Fruit fly (Drosophila melanogaster) whole organism, adult: Measurements from ENCODE around the gene Cpr66Cb.

Experiments
- CG11617 ChIP-seq: fragments of 200-800 bp; sonication (Bioruptor generic); optimal IDR thresholded peaks from 2 replicates; lab custom pipeline; 2017; ENCODE audit warnings: mild to moderate bottlenecking, missing biosample characterization, missing genetic modification reagents, missing genetic modification characterization
- CG14711 ChIP-seq: fragments of 200-800 bp; sonication (Bioruptor generic); optimal IDR thresholded peaks from 2 replicates; lab custom pipeline; 2018; ENCODE audit warnings: missing biosample characterization, mild to moderate bottlenecking, missing genetic modification characterization, moderate library complexity
- CG1620 ChIP-seq: fragments of 200-800 bp; sonication (Bioruptor generic); optimal IDR thresholded peaks from 2 replicates; lab custom pipeline; 2016; ENCODE audit warnings: missing biosample characterization, missing genetic modification characterization
- CG5204 ChIP-seq: fragments of 200-800 bp; sonication (Bioruptor generic); optimal IDR thresholded peaks from 2 replicates; lab custom pipeline; 2016; ENCODE audit warnings: missing biosample characterization, missing genetic modification characterization
- CG7045 ChIP-seq: fragments of 200-800 bp; sonication (Bioruptor generic); optimal IDR thresholded peaks from 2 replicates; lab custom pipeline; 2017; ENCODE audit warnings: missing biosample characterization, mild to moderate bottlenecking, missing genetic modification characterization
- CG7101 ChIP-seq: fragments of 200-800 bp; sonication (Bioruptor generic); optimal IDR thresholded peaks from 2 replicates; lab custom pipeline; 2018; ENCODE audit warnings: missing biosample characterization, mild to moderate bottlenecking, missing genetic modification characterization, moderate library complexity
- Clk ChIP-seq: fragments of 200-800 bp; sonication (Bioruptor generic); optimal IDR thresholded peaks from 2 replicates; lab custom pipeline; 2017; ENCODE audit warnings: missing biosample characterization, missing genetic modification characterization
- Crg-1 ChIP-seq: fragments of 200-800 bp; sonication (Bioruptor generic); optimal IDR thresholded peaks from 2 replicates; lab custom pipeline; 2016; ENCODE audit warnings: missing biosample characterization, missing genetic modification characterization
- cnc ChIP-seq, 2 experiments: fragments of >200 bp; optimal IDR thresholded peaks; 2 replicates each; lab custom pipeline; 2017
- kay ChIP-seq: fragments of 200-800 bp; sonication (Bioruptor generic); peaks from one replicate; lab custom pipeline; 2016; ENCODE audit warnings: missing biosample characterization, missing genetic modification characterization, borderline replicate concordance
- pad ChIP-seq: fragments of 200-800 bp; sonication (Bioruptor generic); optimal IDR thresholded peaks from 3 replicates; lab custom pipeline; 2017; ENCODE audit warnings: missing biosample characterization, missing genetic modification characterization, mild to moderate bottlenecking, moderate library complexity, missing genetic modification reagents
- tj ChIP-seq: fragments of 200-800 bp; sonication (Bioruptor generic); optimal IDR thresholded peaks from 3 replicates; lab custom pipeline; 2017; ENCODE audit warnings: missing biosample characterization, mild to moderate bottlenecking, missing genetic modification characterization, moderate library complexity

DNA sequence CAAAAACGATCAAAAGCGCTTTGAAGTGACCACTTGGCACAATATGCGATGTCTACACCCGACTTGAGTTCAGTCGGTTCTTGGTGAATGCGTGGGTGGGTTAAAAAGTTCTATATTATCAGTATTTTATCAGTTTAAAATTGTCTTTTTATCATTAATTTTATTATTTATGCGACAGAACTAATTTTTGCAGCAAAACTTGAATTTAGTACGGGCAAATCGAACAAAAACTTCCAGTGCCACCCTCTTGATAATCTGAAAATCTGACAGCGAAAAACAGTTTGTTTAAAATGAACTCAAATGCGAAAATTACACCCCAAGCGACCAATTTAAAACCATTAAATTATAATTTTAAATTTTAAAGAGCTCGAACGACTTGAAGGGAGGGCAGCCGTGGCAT lies 34.5 kb downstream of the Cpr66Cb start:
- TF ChIP-seq CG7045 (no peak), kay (GFP tag; lab: Kevin White, UChicago) (no peak), CG7101 (tag; lab: Kevin White, UChicago) (no peak), CG5204 (GFP tag; lab: Kevin White, UChicago) (no peak), Crg-1 (no peak), CG11617 (no peak), Clk (no peak), cnc (optimal IDR thresholded peaks at IDR 0.05; lab: Kevin White, UChicago) (no peak), CG1620 (GFP tag; lab: Kevin White, UChicago) (no peak), tj (no peak), pad (no peak), CG14711 (tag; lab: Kevin White, UChicago) (no peak)
